Worm (Caenorhabditis elegans): ENCODE results near the gene gyg-2.

The gyg-2 gene

ce11 chrV:16724574-16724973 lies 21.5 kb downstream of the gyg-2 start:
- no peak for TF ChIP-seq egl-27 (tag; optimal IDR thresholded peaks at IDR 0.05)
- no peak for TF ChIP-seq nhr-12 (tag; optimal IDR thresholded peaks at IDR 0.05)
- no peak for TF ChIP-seq sem-4 (tag; optimal IDR thresholded peaks at IDR 0.05)
- no peak for TF ChIP-seq elt-3 (tag; optimal IDR thresholded peaks at IDR 0.05)
- TF ChIP-seq nhr-129 (tag; optimal IDR thresholded peaks at IDR 0.05), result peak; percentile 42
- peak; percentile 75 for TF ChIP-seq sma-9 (GFP tag; optimal IDR thresholded peaks at IDR 0.05)
- TF ChIP-seq sma-9 (tag; optimal IDR thresholded peaks at IDR 0.05), result no peak
- peak; percentile 41 for TF ChIP-seq fos-1 (tag; optimal IDR thresholded peaks at IDR 0.05)

- no peak for TF ChIP-seq R02D3.7 (tag; optimal IDR thresholded peaks at IDR 0.05)
- no peak for TF ChIP-seq nhr-237 (tag; optimal IDR thresholded peaks at IDR 0.05)
- TF ChIP-seq nhr-12 (tag; optimal IDR thresholded peaks at IDR 0.05), result no peak
- TF ChIP-seq alr-1 (tag; optimal IDR thresholded peaks at IDR 0.05), result no peak
- no peak for TF ChIP-seq ZK546.5 (tag; optimal IDR thresholded peaks at IDR 0.05)
- TF ChIP-seq skn-1 (tag; optimal IDR thresholded peaks at IDR 0.05), result no peak
- no peak for TF ChIP-seq nhr-21 (tag; optimal IDR thresholded peaks at IDR 0.05)
- TF ChIP-seq sma-3 (GFP tag; optimal IDR thresholded peaks at IDR 0.05), result no peak
- TF ChIP-seq mdl-1 (tag; optimal IDR thresholded peaks at IDR 0.05), result no peak
- no peak for TF ChIP-seq Y55F3AM.14 (GFP tag; optimal IDR thresholded peaks at IDR 0.05)
- no peak for TF ChIP-seq lin-13 (GFP tag; optimal IDR thresholded peaks at IDR 0.05)
- no peak for TF ChIP-seq sem-4 (tag; optimal IDR thresholded peaks at IDR 0.05)
- TF ChIP-seq blmp-1 (tag; optimal IDR thresholded peaks at IDR 0.05; ENCODE audit: insufficient read depth), result no peak
- no peak for TF ChIP-seq egl-27 (tag; optimal IDR thresholded peaks at IDR 0.05)
- TF ChIP-seq unc-62 (GFP tag; optimal IDR thresholded peaks at IDR 0.05), result no peak
- TF ChIP-seq nhr-11 (tag; optimal IDR thresholded peaks at IDR 0.05), result no peak
- TF ChIP-seq unc-55 (GFP tag; optimal IDR thresholded peaks at IDR 0.05), result no peak
- TF ChIP-seq sma-9 (GFP tag; optimal IDR thresholded peaks at IDR 0.05), result no peak
- TF ChIP-seq sma-9 (tag; optimal IDR thresholded peaks at IDR 0.05), result no peak
- TF ChIP-seq unc-39 (tag; optimal IDR thresholded peaks at IDR 0.05), result no peak
Measured at ce11 chrV:16723744-16724143, 22.3 kb downstream of the gyg-2 start, which contains the start of gene nhr-112. TSS of gene nhr-112 (minus strand) at chrV:16723844.

- no peak for TF ChIP-seq alr-1 (tag; optimal IDR thresholded peaks at IDR 0.05)
- TF ChIP-seq ceh-16 (tag; optimal IDR thresholded peaks at IDR 0.05), result no peak
- no peak for TF ChIP-seq aly-2 (tag; optimal IDR thresholded peaks at IDR 0.05)
- no peak for TF ChIP-seq nhr-237 (tag; optimal IDR thresholded peaks at IDR 0.05)
- no peak for TF ChIP-seq egl-27 (tag; optimal IDR thresholded peaks at IDR 0.05)
- TF ChIP-seq mdl-1 (tag; optimal IDR thresholded peaks at IDR 0.05), result no peak
- TF ChIP-seq gmeb-1 (tag; optimal IDR thresholded peaks at IDR 0.05), result no peak
- no peak for TF ChIP-seq nhr-11 (tag; optimal IDR thresholded peaks at IDR 0.05)
- no peak for TF ChIP-seq nhr-25 (tag; optimal IDR thresholded peaks at IDR 0.05)
Measured at ce11 chrV:16716574-16716973, 29.5 kb downstream of the gyg-2 start, which contains the start of gene srh-137. TSS of gene srh-137 (minus strand) at chrV:16716674.

DNA sequence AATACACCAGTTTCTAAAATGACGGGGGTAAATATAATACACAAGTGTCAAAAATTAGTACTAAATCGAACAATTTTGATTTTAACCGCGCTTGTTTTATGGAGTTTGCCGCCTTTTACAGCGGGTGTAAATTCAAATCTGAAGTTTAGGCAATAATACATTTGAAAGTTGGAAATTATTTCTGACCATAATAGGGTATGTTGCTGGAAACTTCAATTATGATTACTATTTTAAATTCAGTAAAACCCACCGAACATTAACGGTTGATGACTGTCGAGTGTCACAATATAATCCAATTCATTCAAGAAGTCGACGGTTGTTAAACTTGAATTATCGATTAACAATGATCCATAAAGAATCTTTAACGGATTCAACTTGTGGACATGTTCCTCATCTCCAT lies 32.3 kb downstream of the gyg-2 start:
- TF ChIP-seq egl-27 (tag; optimal IDR thresholded peaks at IDR 0.05) (no peak), alr-1 (tag; optimal IDR thresholded peaks at IDR 0.05) (no peak), nhr-25 (tag; optimal IDR thresholded peaks at IDR 0.05) (no peak), sma-3 (GFP tag; optimal IDR thresholded peaks at IDR 0.05) (no peak), lsy-2 (tag; optimal IDR thresholded peaks at IDR 0.05) (no peak), zag-1 (tag; optimal IDR thresholded peaks at IDR 0.05) (no peak), skn-1 (tag; optimal IDR thresholded peaks at IDR 0.05) (no peak), aly-2 (tag; optimal IDR thresholded peaks at IDR 0.05) (no peak), unc-62 (GFP tag; optimal IDR thresholded peaks at IDR 0.05) (no peak), fos-1 (tag; optimal IDR thresholded peaks at IDR 0.05) (no peak), ztf-1 (GFP tag; conservative IDR thresholded peaks at IDR 0.05) (no peak), nhr-129 (tag; optimal IDR thresholded peaks at IDR 0.05) (no peak), nhr-237 (tag; optimal IDR thresholded peaks at IDR 0.05) (no peak), mdl-1 (tag; optimal IDR thresholded peaks at IDR 0.05) (no peak)

ce11 chrV:16706549-16706948 lies 39.5 kb downstream of the gyg-2 start, which contains the start of gene clec-9:
TSS of gene clec-9 (minus strand) at chrV:16706649.
- TF ChIP-seq peb-1 (tag; optimal IDR thresholded peaks at IDR 0.05) (no peak), ztf-4 (tag; optimal IDR thresholded peaks at IDR 0.05) (no peak), lin-39 (tag; optimal IDR thresholded peaks at IDR 0.05) (no peak), crh-2 (tag; optimal IDR thresholded peaks at IDR 0.05) (no peak), nhr-21 (tag; optimal IDR thresholded peaks at IDR 0.05) (no peak), nhr-129 (tag; optimal IDR thresholded peaks at IDR 0.05) (no peak), nhr-237 (tag; optimal IDR thresholded peaks at IDR 0.05) (no peak), fos-1 (tag; optimal IDR thresholded peaks at IDR 0.05) (no peak), lin-11 (tag; optimal IDR thresholded peaks at IDR 0.05) (no peak), ZK546.5 (tag; optimal IDR thresholded peaks at IDR 0.05) (no peak), R02D3.7 (tag; optimal IDR thresholded peaks at IDR 0.05) (no peak), blmp-1 (tag; optimal IDR thresholded peaks at IDR 0.05; ENCODE audit: insufficient read depth) (no peak)

Measured in whole organism, L2 larva.